Fruit fly (Drosophila melanogaster) whole organism, prepupa: Measurements from ENCODE around the gene Snm1.
A peak's percentile ranks its signal among the peaks of the same experiment; 100 is the strongest.

Experiments
- Blimp-1 ChIP-seq: fragments of 200-800 bp; sonication (Bioruptor generic); optimal IDR thresholded peaks from 3 replicates; lab custom pipeline; 2017; ENCODE audit warnings: missing biosample characterization, missing genetic modification characterization, mild to moderate bottlenecking, moderate library complexity, missing genetic modification reagents
- CG10631 ChIP-seq: fragments of 200-800 bp; sonication (Bioruptor generic); optimal IDR thresholded peaks from 2 replicates; lab custom pipeline; 2016; ENCODE audit warnings: missing biosample characterization, missing genetic modification characterization
- CG10669 ChIP-seq: fragments of 200-800 bp; sonication (Bioruptor generic); optimal IDR thresholded peaks from 3 replicates; lab custom pipeline; 2018; ENCODE audit warnings: missing biosample characterization, mild to moderate bottlenecking, missing genetic modification characterization, moderate library complexity
- CG11762 ChIP-seq: fragments of 200-800 bp; sonication (Bioruptor generic); optimal IDR thresholded peaks from 3 replicates; lab custom pipeline; 2016; ENCODE audit warnings: missing biosample characterization, missing genetic modification characterization; ENCODE audit not compliant: insufficient read depth
- CG11902 ChIP-seq: fragments of 200-800 bp; sonication (Bioruptor generic); optimal IDR thresholded peaks from 3 replicates; lab custom pipeline; 2016; ENCODE audit warnings: missing biosample characterization, missing genetic modification characterization
- CG1621 ChIP-seq: fragments of 200-800 bp; sonication (Bioruptor generic); optimal IDR thresholded peaks from 3 replicates; lab custom pipeline; 2018; ENCODE audit warnings: missing biosample characterization, mild to moderate bottlenecking, missing genetic modification characterization
- CG34406 ChIP-seq: fragments of 200-800 bp; sonication (Bioruptor generic); optimal IDR thresholded peaks from 3 replicates; lab custom pipeline; 2016; ENCODE audit warnings: missing biosample characterization, missing genetic modification characterization
- CG7368 ChIP-seq: fragments of 200-800 bp; sonication (Bioruptor generic); optimal IDR thresholded peaks from 3 replicates; lab custom pipeline; 2016; ENCODE audit warnings: missing biosample characterization, missing genetic modification characterization
- Eip93F ChIP-seq: fragments of 200-800 bp; sonication (Bioruptor generic); optimal IDR thresholded peaks from 2 replicates; lab custom pipeline; 2016; ENCODE audit warnings: missing biosample characterization, mild to moderate bottlenecking, missing genetic modification characterization
- Hr38 ChIP-seq: sonication (Bioruptor generic); optimal IDR thresholded peaks from 2 replicates; lab custom pipeline; 2016; ENCODE audit warnings: missing biosample characterization, missing genetic modification characterization
- Hr4 ChIP-seq: fragments of 200-800 bp; sonication (Bioruptor generic); optimal IDR thresholded peaks from 3 replicates; lab custom pipeline; 2016; ENCODE audit warnings: missing biosample characterization, missing genetic modification characterization
- Met ChIP-seq: fragments of 200-800 bp; sonication (Bioruptor generic); optimal IDR thresholded peaks from 3 replicates; lab custom pipeline; 2016; ENCODE audit warnings: missing biosample characterization, missing genetic modification characterization
- OdsH ChIP-seq: fragments of 200-800 bp; sonication (Bioruptor generic); optimal IDR thresholded peaks from 3 replicates; lab custom pipeline; 2016; ENCODE audit warnings: missing biosample characterization, missing genetic modification characterization
- achi ChIP-seq: fragments of 200-800 bp; sonication (Bioruptor generic); optimal IDR thresholded peaks from 3 replicates; lab custom pipeline; 2016; ENCODE audit warnings: missing biosample characterization, missing genetic modification characterization
- dac ChIP-seq: fragments of 200-800 bp; sonication (Bioruptor generic); optimal IDR thresholded peaks from 2 replicates; lab custom pipeline; 2017; ENCODE audit warnings: missing biosample characterization, mild to moderate bottlenecking, missing genetic modification characterization
- dsx ChIP-seq: fragments of 200-800 bp; optimal IDR thresholded peaks from 3 replicates; lab custom pipeline; 2019; ENCODE audit warnings: missing biosample characterization, mild to moderate bottlenecking, missing genetic modification characterization, moderate library complexity; ENCODE audit not compliant: poor library complexity, severe bottlenecking
- fd59A ChIP-seq: fragments of 200-800 bp; sonication (Bioruptor generic); optimal IDR thresholded peaks from 2 replicates; lab custom pipeline; 2017; ENCODE audit warnings: missing biosample characterization, mild to moderate bottlenecking, missing genetic modification characterization, missing genetic modification reagents
- net ChIP-seq: fragments of 200-800 bp; sonication (Bioruptor generic); optimal IDR thresholded peaks from 3 replicates; lab custom pipeline; 2016; ENCODE audit warnings: missing biosample characterization, missing genetic modification characterization
- salr ChIP-seq, 2 experiments: fragments of 200-800 bp; sonication (Bioruptor generic); optimal IDR thresholded peaks; 3 replicates each; lab custom pipeline; 2016 to 2018; ENCODE audit warnings: missing biosample characterization in 2 of 2, missing genetic modification characterization in 2 of 2, mild to moderate bottlenecking in 1 of 2
- svp ChIP-seq: fragments of 200-800 bp; sonication (Bioruptor generic); peaks from one replicate; lab custom pipeline; 2016; ENCODE audit warnings: missing biosample characterization, missing genetic modification characterization
- topi ChIP-seq: fragments of 200-800 bp; sonication (Bioruptor generic); optimal IDR thresholded peaks from 3 replicates; lab custom pipeline; 2016; ENCODE audit warnings: missing biosample characterization, missing genetic modification characterization

Gene Snm1

DNA sequence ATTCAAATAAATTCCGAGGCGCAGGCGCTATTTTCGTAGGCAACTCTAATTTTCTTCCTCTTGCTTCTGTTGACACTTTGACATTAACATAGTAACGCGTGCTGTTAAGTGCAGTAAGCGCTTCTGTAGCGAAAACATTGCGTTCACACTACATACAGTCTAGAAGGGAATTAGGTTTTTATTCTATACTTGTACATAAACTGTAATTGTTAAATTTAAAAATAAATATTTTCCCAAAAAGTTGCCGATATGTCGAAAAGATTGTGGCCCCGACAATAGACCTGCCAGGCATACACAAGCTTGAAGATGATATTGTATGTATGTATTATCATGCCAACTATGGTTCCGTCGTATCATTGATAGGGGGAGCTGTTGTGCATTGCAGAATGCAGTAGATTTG, 51.6 kb downstream of the Snm1 start, which contains the start of gene asl (continued):
- peak; percentile 43 for TF ChIP-seq topi
- peak; percentile 26 for TF ChIP-seq dac (GFP tag; lab: Kevin White, UChicago)
- no peak for TF ChIP-seq Blimp-1
- peak; percentile 74 for TF ChIP-seq dsx (GFP tag; lab: Kevin White, UChicago)
- TF ChIP-seq CG1621: peak; percentile 33
- no peak for TF ChIP-seq CG11902 (GFP tag; lab: Kevin White, UChicago)
- TF ChIP-seq CG34406 (GFP tag; lab: Kevin White, UChicago): no peak
- TF ChIP-seq CG7368: no peak
- no peak for TF ChIP-seq CG10669 (GFP tag; lab: Kevin White, UChicago)
- no peak for TF ChIP-seq OdsH (GFP tag; lab: Kevin White, UChicago)
- peak; percentile 60 for TF ChIP-seq Hr4 (GFP tag; lab: Kevin White, UChicago)
- TF ChIP-seq svp (GFP tag; lab: Kevin White, UChicago): no peak
- TF ChIP-seq achi (GFP tag; lab: Kevin White, UChicago): no peak
- no peak for TF ChIP-seq Met (GFP tag; lab: Kevin White, UChicago)
- no peak for TF ChIP-seq fd59A (GFP tag; lab: Kevin White, UChicago)
- TF ChIP-seq Hr38 (GFP tag; lab: Kevin White, UChicago): no peak
- peak; percentile 70 for TF ChIP-seq Eip93F (GFP tag; lab: Kevin White, UChicago)
- TF ChIP-seq salr (GFP tag; optimal IDR thresholded peaks at IDR 0.05; lab: Kevin White, UChicago): peak in 1 of 2 experiments; percentile 9
- TF ChIP-seq CG11762: no peak
- TF ChIP-seq CG10631: no peak
- TF ChIP-seq net (GFP tag; lab: Kevin White, UChicago): no peak
